Worm (Caenorhabditis elegans) whole organism, midembryonic: ENCODE results near the gene wah-1.

Source experiments
- T22C8.4 ChIP-seq: fragments of 200-800 bp; sonication (Bioruptor generic); IDR thresholded peaks from 2 replicates; pipeline ENCODE4 v1.3.6; 2022; ENCODE audit warnings: missing genetic modification characterization, missing compliant biosample characterization
- cog-1 ChIP-seq: sonication (generic microtip); optimal IDR thresholded peaks from 2 replicates; lab custom pipeline; 2016; ENCODE audit warnings: missing genetic modification characterization, missing compliant biosample characterization
- flt-1 ChIP-seq: fragments of 200-800 bp; sonication (Bioruptor generic); IDR thresholded peaks from 2 replicates; pipeline ENCODE4 v1.3.6; 2022; ENCODE audit warnings: missing genetic modification characterization, missing compliant biosample characterization
- tab-1 ChIP-seq: fragments of 200-800 bp; sonication (Bioruptor generic); IDR thresholded peaks from 2 replicates; pipeline ENCODE4 v1.3.6; 2022; ENCODE audit warnings: missing genetic modification characterization, missing compliant biosample characterization
- ztf-23 ChIP-seq: fragments of 200-800 bp; sonication (Bioruptor generic); IDR thresholded peaks from 2 replicates; pipeline ENCODE4 v1.3.6; 2022; ENCODE audit warnings: missing genetic modification reagents, missing genetic modification characterization, missing compliant biosample characterization

DNA sequence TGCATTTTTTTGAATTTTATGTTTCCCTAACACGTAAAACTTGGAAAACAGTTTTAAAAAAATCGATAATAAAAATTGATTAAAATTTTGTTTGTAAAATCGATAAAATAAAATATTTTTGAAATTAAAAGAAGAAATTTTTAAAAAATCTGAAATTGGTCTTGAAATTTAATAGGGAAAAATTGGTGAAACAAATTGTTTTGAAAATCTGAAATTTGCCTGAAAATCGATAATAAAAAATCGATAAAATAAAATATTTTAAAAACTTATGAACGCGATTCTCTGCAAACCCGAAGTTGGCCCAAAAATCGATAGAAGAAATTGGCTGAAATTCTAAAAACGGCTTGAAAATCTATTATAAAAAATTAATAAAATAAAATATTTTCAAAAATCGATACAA, 23.8 kb downstream of the wah-1 start:
- no peak for TF ChIP-seq T22C8.4
- no peak for TF ChIP-seq tab-1
- TF ChIP-seq cog-1 = no peak
- TF ChIP-seq ztf-23 (GFP tag; lab: Robert Waterston, UW) = no peak
- no peak for TF ChIP-seq flt-1 (GFP tag; lab: Robert Waterston, UW)
